Fruit fly (Drosophila melanogaster) whole organism, prepupa: Measurements from ENCODE around the gene CG12477.

Experiments
- CG16779 ChIP-seq: fragments of 200-800 bp; sonication (Bioruptor generic); optimal IDR thresholded peaks from 3 replicates; lab custom pipeline; 2017; ENCODE audit warnings: missing biosample characterization, mild to moderate bottlenecking, missing genetic modification characterization
- CG34406 ChIP-seq: fragments of 200-800 bp; sonication (Bioruptor generic); optimal IDR thresholded peaks from 3 replicates; lab custom pipeline; 2016; ENCODE audit warnings: missing biosample characterization, missing genetic modification characterization
- achi ChIP-seq: fragments of 200-800 bp; sonication (Bioruptor generic); optimal IDR thresholded peaks from 3 replicates; lab custom pipeline; 2016; ENCODE audit warnings: missing biosample characterization, missing genetic modification characterization
- esn ChIP-seq: fragments of 200-800 bp; sonication (Bioruptor generic); optimal IDR thresholded peaks from 2 replicates; lab custom pipeline; 2016; ENCODE audit warnings: missing biosample characterization, mild to moderate bottlenecking, missing genetic modification characterization, moderate library complexity
- lz ChIP-seq: fragments of 200-800 bp; sonication (Bioruptor generic); optimal IDR thresholded peaks from 3 replicates; lab custom pipeline; 2016; ENCODE audit warnings: missing biosample characterization, missing genetic modification characterization
- spab ChIP-seq: fragments of 200-800 bp; sonication (Bioruptor generic); optimal IDR thresholded peaks from 2 replicates; lab custom pipeline; 2017; ENCODE audit warnings: missing biosample characterization, mild to moderate bottlenecking, missing genetic modification characterization, missing genetic modification reagents

dm6 chr3L:18746169-18746568 lies 23.1 kb upstream of the CG12477 start:
- no peak for TF ChIP-seq CG34406 (GFP tag; lab: Kevin White, UChicago)
- TF ChIP-seq spab (GFP tag; lab: Kevin White, UChicago) = no peak
- TF ChIP-seq esn (GFP tag; lab: Kevin White, UChicago) = no peak
- TF ChIP-seq achi = no peak
- no peak for TF ChIP-seq lz (GFP tag; lab: Kevin White, UChicago)
- TF ChIP-seq CG16779 = no peak
